Worm (Caenorhabditis elegans) whole organism, mixed stage, embryonic: Measurements from ENCODE around the gene F44E2.8.

Experiments
- ces-1 ChIP-seq: fragments of 150-350 bp; optimal IDR thresholded peaks from 2 replicates; lab custom pipeline; 2014; ENCODE audit warnings: missing biosample characterization, missing genetic modification reagents, missing genetic modification characterization
- mep-1 ChIP-seq: fragments of 150-350 bp; optimal IDR thresholded peaks from 2 replicates; lab custom pipeline; 2017; ENCODE audit warnings: missing biosample characterization, missing genetic modification reagents, missing genetic modification characterization, inconsistent platforms
- pha-4 ChIP-seq: fragments of 150-350 bp; optimal IDR thresholded peaks from 2 replicates; lab custom pipeline; 2018; ENCODE audit warnings: missing biosample characterization, missing genetic modification reagents, missing genetic modification characterization
- unc-62 ChIP-seq: fragments of 150-350 bp; optimal IDR thresholded peaks from 2 replicates; lab custom pipeline; 2014; ENCODE audit warnings: missing biosample characterization, missing genetic modification reagents, missing genetic modification characterization

DNA sequence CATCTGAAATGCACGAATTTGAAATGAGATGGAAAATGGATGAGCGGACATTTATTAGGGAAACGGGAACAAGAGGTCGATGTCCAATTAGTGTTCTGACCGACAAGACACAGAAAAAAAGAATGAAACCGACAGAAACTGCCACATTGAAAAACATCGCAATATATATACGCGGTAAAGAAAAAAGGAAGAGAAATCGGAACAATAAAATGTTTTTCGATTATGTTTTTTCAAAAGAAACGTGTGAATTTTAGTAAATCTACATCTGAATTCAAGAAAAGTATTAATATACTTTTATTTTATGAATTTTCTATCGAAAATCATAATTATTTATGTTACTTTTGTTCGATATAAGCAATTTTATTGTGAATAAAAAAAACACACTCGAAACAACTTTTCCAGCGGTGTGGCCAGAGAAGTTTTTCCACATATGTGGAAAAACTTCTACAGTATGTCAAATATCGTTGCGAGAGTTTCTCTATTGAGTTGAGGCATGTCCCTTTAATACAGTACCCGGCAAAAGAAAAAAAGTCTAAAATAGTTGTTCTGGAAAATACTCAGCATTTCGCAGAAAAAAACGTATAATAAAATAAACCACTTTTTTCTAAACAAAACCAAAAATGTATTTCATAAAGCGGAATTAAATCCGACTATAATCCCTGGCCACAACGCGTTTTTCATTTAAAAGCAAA is 18.5 kb downstream of the F44E2.8 start, which contains the start of gene F44E2.10:
- no peak for TF ChIP-seq unc-62 (GFP tag; lab: Kevin White, UChicago)
- TF ChIP-seq ces-1 (GFP tag; lab: Kevin White, UChicago) = no peak
- no peak for TF ChIP-seq mep-1 (tag; lab: Kevin White, UChicago)
- no peak for TF ChIP-seq pha-4 (tag; lab: Kevin White, UChicago)
